Worm (Caenorhabditis elegans) whole organism, L3 larva: ENCODE results near the gene nrps-1.

Source experiments
- R02D3.7 ChIP-seq: fragments of 150-350 bp; optimal IDR thresholded peaks from 2 replicates; lab custom pipeline; 2014; ENCODE audit warnings: missing biosample characterization, missing genetic modification characterization
- ama-1 ChIP-seq: fragments of 150-350 bp; optimal IDR thresholded peaks from 2 replicates; lab custom pipeline; 2018
- ceh-28 ChIP-seq: fragments of 150-350 bp; optimal IDR thresholded peaks from 2 replicates; lab custom pipeline; 2014; ENCODE audit warnings: missing biosample characterization, missing genetic modification reagents, missing genetic modification characterization
- ceh-9 ChIP-seq: sonication (generic microtip); optimal IDR thresholded peaks from 2 replicates; lab custom pipeline; 2018; ENCODE audit warnings: missing biosample characterization, missing genetic modification characterization
- daf-12 ChIP-seq: fragments of 150-350 bp; optimal IDR thresholded peaks from 2 replicates; lab custom pipeline; 2014; ENCODE audit warnings: missing biosample characterization, missing genetic modification reagents, missing genetic modification characterization
- egl-27 ChIP-seq: sonication (generic microtip); optimal IDR thresholded peaks from 4 replicates; lab custom pipeline; 2017; ENCODE audit warnings: missing biosample characterization, missing genetic modification reagents, missing genetic modification characterization
- egl-5 ChIP-seq: fragments of 150-350 bp; optimal IDR thresholded peaks from 2 replicates; lab custom pipeline; 2017; ENCODE audit warnings: missing biosample characterization, missing genetic modification reagents, missing genetic modification characterization, inconsistent platforms
- elt-1 ChIP-seq: fragments of 150-350 bp; optimal IDR thresholded peaks from 2 replicates; lab custom pipeline; 2014; ENCODE audit warnings: missing biosample characterization, missing genetic modification characterization
- elt-2 ChIP-seq: sonication (generic microtip); optimal IDR thresholded peaks from 2 replicates; lab custom pipeline; 2016; ENCODE audit warnings: missing genetic modification reagents, mild to moderate bottlenecking, missing genetic modification characterization, missing compliant biosample characterization
- elt-3 ChIP-seq, 3 experiments: fragments of 150-350 bp in 1 of 3; sonication (generic microtip) in 2 of 3; optimal IDR thresholded peaks; 2 replicates in 2 of 3; 4 replicates in 1 of 3; lab custom pipeline; 2014 to 2017; ENCODE audit warnings: missing biosample characterization in 3 of 3, missing genetic modification characterization in 3 of 3
- eor-1 ChIP-seq, 2 experiments: fragments of 150-350 bp; optimal IDR thresholded peaks; 2 replicates each; lab custom pipeline; 2014 to 2018; ENCODE audit warnings: missing biosample characterization in 2 of 2, missing genetic modification characterization in 2 of 2
- fkh-10 ChIP-seq: sonication (generic microtip); optimal IDR thresholded peaks from 2 replicates; lab custom pipeline; 2017; ENCODE audit warnings: missing biosample characterization, missing genetic modification reagents, missing genetic modification characterization
- fkh-2 ChIP-seq: fragments of 150-350 bp; optimal IDR thresholded peaks from 2 replicates; lab custom pipeline; 2014; ENCODE audit warnings: missing biosample characterization, missing genetic modification reagents, missing genetic modification characterization
- hmg-11 ChIP-seq: sonication (generic microtip); optimal IDR thresholded peaks from 2 replicates; lab custom pipeline; 2016; ENCODE audit warnings: missing genetic modification characterization, missing compliant biosample characterization
- jun-1 ChIP-seq: fragments of 150-350 bp; optimal IDR thresholded peaks from 2 replicates; lab custom pipeline; 2014; ENCODE audit warnings: missing biosample characterization, missing genetic modification reagents, missing genetic modification characterization
- lsy-12 ChIP-seq: sonication (generic microtip); optimal IDR thresholded peaks from 2 replicates; lab custom pipeline; 2016; ENCODE audit warnings: mild to moderate bottlenecking, missing genetic modification characterization, missing compliant biosample characterization
- nfya-1 ChIP-seq: sonication (generic microtip); optimal IDR thresholded peaks from 2 replicates; lab custom pipeline; 2017; ENCODE audit warnings: missing genetic modification characterization, mild to moderate bottlenecking, missing compliant biosample characterization, antibody characterized with exemption, moderate library complexity; ENCODE audit not compliant: insufficient read depth
- nhr-11 ChIP-seq: fragments of 150-350 bp; optimal IDR thresholded peaks from 2 replicates; lab custom pipeline; 2014; ENCODE audit warnings: missing biosample characterization, missing genetic modification characterization
- nhr-25 ChIP-seq: sonication (generic microtip); optimal IDR thresholded peaks from 2 replicates; lab custom pipeline; 2017; ENCODE audit warnings: missing biosample characterization, missing genetic modification characterization
- nhr-43 ChIP-seq: sonication (generic microtip); optimal IDR thresholded peaks from 2 replicates; lab custom pipeline; 2016; ENCODE audit warnings: mild to moderate bottlenecking, missing genetic modification characterization, missing compliant biosample characterization; ENCODE audit not compliant: poor library complexity, severe bottlenecking
- nhr-67 ChIP-seq: fragments of 150-350 bp; optimal IDR thresholded peaks from 2 replicates; lab custom pipeline; 2014; ENCODE audit warnings: missing biosample characterization, missing genetic modification characterization
- nhr-76 ChIP-seq: fragments of 150-350 bp; sonication (generic microtip); optimal IDR thresholded peaks from 5 replicates; lab custom pipeline; 2014; ENCODE audit warnings: missing biosample characterization, missing genetic modification characterization
- pha-4 ChIP-seq: fragments of 150-350 bp; optimal IDR thresholded peaks from 2 replicates; lab custom pipeline; 2014; ENCODE audit warnings: missing biosample characterization, missing genetic modification reagents, missing genetic modification characterization
- pqm-1 ChIP-seq: fragments of 150-350 bp; optimal IDR thresholded peaks from 2 replicates; lab custom pipeline; 2017; ENCODE audit warnings: missing biosample characterization, missing genetic modification characterization, inconsistent platforms
- sea-2 ChIP-seq: fragments of 150-350 bp; sonication (generic microtip); optimal IDR thresholded peaks from 4 replicates; lab custom pipeline; 2014; ENCODE audit warnings: missing biosample characterization, missing genetic modification reagents, missing genetic modification characterization
- skn-1 ChIP-seq: fragments of 150-350 bp; optimal IDR thresholded peaks from 2 replicates; lab custom pipeline; 2014; ENCODE audit warnings: missing biosample characterization, missing genetic modification characterization
- snpc-4 ChIP-seq: fragments of 150-350 bp; optimal IDR thresholded peaks from 2 replicates; lab custom pipeline; 2014; ENCODE audit warnings: missing biosample characterization, missing genetic modification characterization
- zag-1 ChIP-seq: fragments of 150-350 bp; optimal IDR thresholded peaks from 2 replicates; lab custom pipeline; 2014; ENCODE audit warnings: missing biosample characterization, missing genetic modification characterization
- ztf-11 ChIP-seq: fragments of 150-350 bp; optimal IDR thresholded peaks from 2 replicates; lab custom pipeline; 2014; ENCODE audit warnings: missing biosample characterization, missing genetic modification characterization

Gene nrps-1

DNA sequence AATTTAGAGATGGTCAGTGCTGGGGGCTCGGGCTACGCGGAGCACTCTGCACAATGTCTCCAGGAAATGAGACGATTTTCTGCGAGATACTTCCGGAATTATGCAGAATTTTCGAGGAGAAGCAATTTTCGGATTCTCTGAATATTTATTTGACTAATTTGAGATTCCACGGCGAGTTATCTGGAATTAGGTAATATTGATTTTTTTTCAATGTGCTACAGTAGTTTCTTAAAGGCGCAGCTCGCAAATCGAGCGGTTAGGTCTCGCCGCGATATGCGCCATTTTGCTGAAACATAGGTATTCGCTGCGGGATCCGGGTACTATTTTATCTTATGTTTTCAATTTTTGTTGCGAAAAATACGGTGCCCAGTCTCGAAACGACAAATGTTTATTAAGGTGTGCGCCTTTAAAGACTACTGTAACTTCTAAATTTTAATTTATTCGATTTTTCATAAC, at the start of gene nrps-1:
nrps-1 (plus strand) TSS at position 51 of the 456 bp plus-strand sequence.
- TF ChIP-seq nhr-67 (tag; lab: Kevin White, UChicago): no peak
- TF ChIP-seq snpc-4 (tag; lab: Kevin White, UChicago): no peak
- TF ChIP-seq hmg-11 (tag; lab: Kevin White, UChicago): no peak
- TF ChIP-seq eor-1 (tag; optimal IDR thresholded peaks at IDR 0.05; lab: Kevin White, UChicago): no peak
- TF ChIP-seq daf-12: no peak
- no peak for TF ChIP-seq skn-1
- TF ChIP-seq egl-5: no peak
- no peak for TF ChIP-seq nhr-43

DNA sequence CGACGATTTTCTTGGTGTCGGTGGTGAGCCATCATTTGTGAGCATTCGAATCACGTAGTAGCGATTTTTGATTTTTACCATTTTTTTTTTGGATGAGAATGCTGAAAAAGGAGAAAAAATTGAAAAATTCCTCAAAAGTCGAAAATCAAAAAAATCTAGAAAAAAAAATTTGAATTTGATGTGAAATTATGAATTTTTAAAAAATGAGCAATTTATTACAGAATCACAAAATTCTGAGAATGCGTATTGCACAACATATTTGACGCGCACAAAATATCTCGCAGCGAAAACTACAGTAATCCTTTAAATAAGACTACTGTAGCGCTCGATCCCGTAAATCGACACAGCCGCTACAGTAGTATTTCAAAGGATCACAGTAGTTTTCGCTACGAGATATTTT, 47.2 kb upstream of the nrps-1 start, which contains the start of gene popl-5:
popl-5 (minus strand) TSS at position 101 of the 400 bp plus-strand sequence.
- TF ChIP-seq egl-27 (tag; lab: Kevin White, UChicago): no peak
- no peak for TF ChIP-seq jun-1 (tag; lab: Kevin White, UChicago)
- TF ChIP-seq pqm-1: no peak
- no peak for TF ChIP-seq nhr-25 (tag; lab: Kevin White, UChicago)
- TF ChIP-seq nhr-67 (tag; lab: Kevin White, UChicago): no peak
- TF ChIP-seq elt-3 (tag; optimal IDR thresholded peaks at IDR 0.05; lab: Kevin White, UChicago): no peak
- TF ChIP-seq zag-1: no peak
- TF ChIP-seq sea-2: no peak
- TF ChIP-seq ama-1: no peak
- TF ChIP-seq elt-1: no peak
- no peak for TF ChIP-seq elt-2 (tag; lab: Kevin White, UChicago)

DNA sequence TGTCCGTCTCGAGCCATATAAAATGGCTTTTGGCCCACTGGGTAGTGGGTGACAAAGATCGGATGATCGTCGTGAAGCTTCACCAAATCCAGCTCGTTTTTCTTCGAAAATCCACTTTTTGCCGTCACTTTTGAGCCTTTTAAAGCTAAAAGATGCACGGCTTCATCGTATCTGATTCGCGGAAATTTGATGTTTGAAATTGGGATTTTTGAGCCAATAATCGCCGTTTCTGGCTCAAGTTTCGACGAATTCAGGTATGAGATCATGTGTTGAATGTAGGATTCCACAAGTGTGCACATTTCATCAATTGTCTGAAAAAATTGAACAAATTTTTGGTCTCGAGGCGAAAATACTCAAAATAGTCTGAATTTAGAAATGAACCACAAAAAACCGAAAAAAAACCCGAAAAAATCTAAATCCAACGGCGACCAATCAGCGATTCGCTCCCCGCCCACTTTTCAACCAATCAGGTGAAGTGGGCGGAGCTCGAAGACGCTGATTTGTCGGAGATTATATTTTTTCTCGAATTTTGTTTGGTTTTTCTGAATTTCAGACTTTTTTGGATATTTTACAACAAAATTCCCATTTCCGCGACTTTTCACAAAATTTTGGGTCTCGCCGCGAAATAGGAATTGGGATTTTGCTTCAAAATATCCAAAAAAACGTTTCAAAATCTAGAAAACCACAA, 45.7 kb upstream of the nrps-1 start:
- TF ChIP-seq nfya-1 (tag; lab: Kevin White, UChicago) (peak; percentile 89), pqm-1 (no peak)

DNA sequence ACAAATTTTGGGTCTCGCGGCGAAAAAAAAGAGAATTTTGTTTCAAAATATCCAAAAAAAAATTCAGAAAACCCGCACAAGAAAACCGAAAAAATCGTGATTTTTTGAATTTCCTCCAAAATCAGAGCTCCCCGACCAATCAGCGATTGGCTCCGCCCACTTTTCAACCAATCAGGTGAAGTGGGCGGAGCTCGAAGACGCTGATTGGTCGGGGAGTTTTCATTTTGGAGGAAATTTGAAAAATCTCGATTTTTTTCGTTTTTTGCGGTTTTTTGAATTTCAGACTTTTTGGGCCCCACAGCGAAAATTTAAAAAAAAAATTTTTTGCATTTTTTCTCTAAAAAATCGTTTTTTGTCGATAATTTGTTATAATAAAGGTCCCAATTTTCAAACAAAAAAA, 44.9 kb upstream of the nrps-1 start:
- TF ChIP-seq fkh-2 (tag; lab: Kevin White, UChicago): no peak
- TF ChIP-seq nfya-1 (tag; lab: Kevin White, UChicago): peak; percentile 64
- no peak for TF ChIP-seq sea-2

- no peak for TF ChIP-seq elt-1
- TF ChIP-seq hmg-11 (tag; lab: Kevin White, UChicago): no peak
- TF ChIP-seq nfya-1 (tag; lab: Kevin White, UChicago): peak; percentile 92
Observed at ce11 chrIII:11490221-11490620, 44.3 kb upstream of the nrps-1 start.

ce11 chrIII:11492489-11492888, 42.0 kb upstream of the nrps-1 start:
- TF ChIP-seq egl-5 (no peak), ztf-11 (tag; lab: Kevin White, UChicago) (no peak), lsy-12 (tag; lab: Kevin White, UChicago) (no peak), nhr-11 (tag; lab: Kevin White, UChicago) (no peak), ceh-9 (tag; lab: Kevin White, UChicago) (no peak), eor-1 (tag; optimal IDR thresholded peaks at IDR 0.05; lab: Kevin White, UChicago) (no peak), nhr-43 (no peak), fkh-10 (GFP tag; lab: Kevin White, UChicago) (no peak)

ce11 chrIII:11496496-11496895, 38.0 kb upstream of the nrps-1 start, which contains the start of gene Y66D12A.24:
Gene Y66D12A.24 (plus strand): TSS chrIII:11496865.
- TF ChIP-seq jun-1 (tag; lab: Kevin White, UChicago): peak; percentile 45
- no peak for TF ChIP-seq egl-5
- no peak for TF ChIP-seq R02D3.7 (tag; lab: Kevin White, UChicago)
- TF ChIP-seq pha-4 (tag; lab: Kevin White, UChicago): peak; percentile 21
- no peak for TF ChIP-seq ceh-28 (tag; lab: Kevin White, UChicago)
- TF ChIP-seq nhr-76: no peak
- peak; percentile 73 for TF ChIP-seq pqm-1
- TF ChIP-seq lsy-12 (tag; lab: Kevin White, UChicago): no peak
- no peak for TF ChIP-seq elt-3 (tag; optimal IDR thresholded peaks at IDR 0.05; lab: Kevin White, UChicago)
- TF ChIP-seq elt-2 (tag; lab: Kevin White, UChicago): peak; percentile 84
